Worm (Caenorhabditis elegans) whole organism, young adult: ENCODE measurements around the gene C25G6.3.
A peak's percentile ranks its signal among the peaks of the same experiment; 100 is the strongest.

Experiments
- F23B12.7 ChIP-seq: sonication (generic microtip); optimal IDR thresholded peaks from 2 replicates; lab custom pipeline; 2017; ENCODE audit warnings: missing genetic modification characterization, mild to moderate bottlenecking, missing compliant biosample characterization, antibody characterized with exemption, moderate library complexity; ENCODE audit not compliant: insufficient read depth
- F49E8.2 ChIP-seq: sonication (generic microtip); optimal IDR thresholded peaks from 3 replicates; lab custom pipeline; 2017; ENCODE audit warnings: missing genetic modification characterization, mild to moderate bottlenecking, missing compliant biosample characterization, antibody characterized with exemption, moderate library complexity; ENCODE audit not compliant: insufficient read depth
- Y67H2A.10 ChIP-seq: fragments of 200-800 bp; sonication (Bioruptor generic); conservative IDR thresholded peaks from 2 replicates; pipeline ENCODE4 v1.3.6; 2022; ENCODE audit warnings: missing genetic modification reagents, missing genetic modification characterization, missing compliant biosample characterization
- Y79H2A.3 ChIP-seq: fragments of 200-800 bp; sonication (Bioruptor generic); conservative IDR thresholded peaks from 2 replicates; pipeline ENCODE4 v1.3.6; 2022; ENCODE audit warnings: missing genetic modification reagents, missing genetic modification characterization, missing compliant biosample characterization
- aptf-2 ChIP-seq: fragments of 200-800 bp; sonication (Bioruptor generic); conservative IDR thresholded peaks from 2 replicates; pipeline ENCODE4 v1.3.6; 2022; ENCODE audit warnings: missing genetic modification reagents, missing genetic modification characterization, missing compliant biosample characterization
- bed-1 ChIP-seq: fragments of 200-800 bp; sonication (Bioruptor generic); IDR thresholded peaks from 2 replicates; pipeline ENCODE4 v1.3.6; 2022; ENCODE audit warnings: missing genetic modification reagents, missing genetic modification characterization, missing compliant biosample characterization
- bed-2 ChIP-seq: fragments of 200-800 bp; sonication (Bioruptor generic); IDR thresholded peaks from 2 replicates; pipeline ENCODE4 v1.3.6; 2022; ENCODE audit warnings: missing genetic modification reagents, missing genetic modification characterization, missing compliant biosample characterization
- cebp-2 ChIP-seq: fragments of 200-800 bp; sonication (Bioruptor generic); IDR thresholded peaks from 2 replicates; pipeline ENCODE4 v1.3.6; 2022; ENCODE audit warnings: missing genetic modification characterization, missing compliant biosample characterization
- ceh-79 ChIP-seq: sonication (generic microtip); optimal IDR thresholded peaks from 2 replicates; lab custom pipeline; 2017; ENCODE audit warnings: mild to moderate bottlenecking, missing genetic modification characterization, missing compliant biosample characterization
- dpff-1 ChIP-seq: sonication (generic microtip); optimal IDR thresholded peaks from 2 replicates; lab custom pipeline; 2017; ENCODE audit warnings: mild to moderate bottlenecking, missing genetic modification characterization, missing compliant biosample characterization
- dpl-1 ChIP-seq: fragments of 150-350 bp; optimal IDR thresholded peaks from 2 replicates; lab custom pipeline; 2014; ENCODE audit warnings: missing biosample characterization, missing genetic modification reagents, missing genetic modification characterization
- egrh-3 ChIP-seq: fragments of 200-800 bp; sonication (Bioruptor generic); IDR thresholded peaks from 2 replicates; pipeline ENCODE4 v1.3.6; 2022; ENCODE audit warnings: missing genetic modification reagents, missing genetic modification characterization, missing compliant biosample characterization
- ekl-4 ChIP-seq: fragments of 200-800 bp; sonication (Bioruptor generic); IDR thresholded peaks from 2 replicates; pipeline ENCODE4 v1.3.6; 2022; ENCODE audit warnings: missing genetic modification reagents, missing genetic modification characterization, missing compliant biosample characterization
- gei-17 ChIP-seq: fragments of 200-800 bp; sonication (Bioruptor generic); optimal IDR thresholded peaks from 2 replicates; lab custom pipeline; 2018; ENCODE audit warnings: mild to moderate bottlenecking, missing genetic modification characterization, missing compliant biosample characterization
- hlh-12 ChIP-seq: sonication (generic microtip); optimal IDR thresholded peaks from 2 replicates; lab custom pipeline; 2016; ENCODE audit warnings: missing genetic modification characterization, missing compliant biosample characterization
- hmg-1.2 ChIP-seq: fragments of 200-800 bp; sonication (Bioruptor generic); IDR thresholded peaks from 2 replicates; pipeline ENCODE4 v1.3.6; 2022; ENCODE audit warnings: missing genetic modification reagents, missing genetic modification characterization, missing compliant biosample characterization
- lin-40 ChIP-seq: sonication (generic microtip); optimal IDR thresholded peaks from 2 replicates; lab custom pipeline; 2016; ENCODE audit warnings: missing genetic modification characterization, mild to moderate bottlenecking, missing compliant biosample characterization, missing genotype, missing genetic modification reagents
- lsy-27 ChIP-seq: sonication (generic microtip); optimal IDR thresholded peaks from 2 replicates; lab custom pipeline; 2017; ENCODE audit warnings: missing genetic modification characterization, mild to moderate bottlenecking, missing compliant biosample characterization, antibody characterized with exemption, missing genotype, borderline replicate concordance; ENCODE audit not compliant: insufficient read depth
- madf-6 ChIP-seq: fragments of 200-800 bp; sonication (Bioruptor generic); IDR thresholded peaks from 2 replicates; pipeline ENCODE4 v1.3.6; 2022; ENCODE audit warnings: missing genetic modification reagents, missing genetic modification characterization, missing compliant biosample characterization
- madf-8 ChIP-seq: fragments of 200-800 bp; sonication (Bioruptor generic); conservative IDR thresholded peaks from 2 replicates; pipeline ENCODE4 v1.3.6; 2022; ENCODE audit warnings: missing genetic modification reagents, missing genetic modification characterization, missing compliant biosample characterization
- nhr-80 ChIP-seq: sonication (generic microtip); optimal IDR thresholded peaks from 2 replicates; lab custom pipeline; 2016; ENCODE audit warnings: missing genetic modification characterization, missing compliant biosample characterization
- rcor-1 ChIP-seq: fragments of 200-800 bp; sonication (Bioruptor generic); IDR thresholded peaks from 2 replicates; pipeline ENCODE4 v1.3.6; 2022; ENCODE audit warnings: missing genetic modification reagents, missing genetic modification characterization, missing compliant biosample characterization
- rec-8 ChIP-seq, 2 experiments: sonication (generic microtip); optimal IDR thresholded peaks; 2 replicates each; lab custom pipeline; 2016; ENCODE audit warnings: mild to moderate bottlenecking in 2 of 2, missing genetic modification characterization in 2 of 2, missing genetic modification reagents in 2 of 2, missing genotype in 2 of 2, missing biosample characterization in 1 of 2, missing compliant biosample characterization in 1 of 2, moderate library complexity in 1 of 2
- snpc-1.1 ChIP-seq: sonication (generic microtip); optimal IDR thresholded peaks from 2 replicates; lab custom pipeline; 2017; ENCODE audit warnings: missing genetic modification characterization, mild to moderate bottlenecking, missing compliant biosample characterization, antibody characterized with exemption, moderate library complexity, missing genotype, missing genetic modification reagents; ENCODE audit not compliant: insufficient read depth
- tbp1 ChIP-seq: fragments of 200-800 bp; sonication (Bioruptor generic); optimal IDR thresholded peaks from 2 replicates; lab custom pipeline; 2018; ENCODE audit warnings: mild to moderate bottlenecking, missing genetic modification characterization, missing compliant biosample characterization
- tbx-9 ChIP-seq: sonication (generic microtip); optimal IDR thresholded peaks from 2 replicates; lab custom pipeline; 2016; ENCODE audit warnings: borderline replicate concordance, missing genetic modification characterization, inconsistent platforms, missing compliant biosample characterization
- tlf-1 ChIP-seq: fragments of 200-800 bp; sonication (Bioruptor generic); optimal IDR thresholded peaks from 2 replicates; lab custom pipeline; 2018; ENCODE audit warnings: mild to moderate bottlenecking, missing genetic modification characterization, missing compliant biosample characterization

The C25G6.3 gene

ce11 chrX:1265336-1265735 is 26.6 kb upstream of the C25G6.3 start:
- no peak for TF ChIP-seq Y79H2A.3 (GFP tag; lab: Robert Waterston, UW)
- TF ChIP-seq Y67H2A.10 (GFP tag; lab: Robert Waterston, UW) = no peak

ce11 chrX:1257668-1258067 is 19.0 kb upstream of the C25G6.3 start:
- TF ChIP-seq cebp-2 (GFP tag; lab: Robert Waterston, UW) (0 out of 2 replicates have a peak, but pooled peaks have one; percentile 37), tbp1 (no peak)
- TF ChIP-seq, all 124 proteins: peak for 1

DNA sequence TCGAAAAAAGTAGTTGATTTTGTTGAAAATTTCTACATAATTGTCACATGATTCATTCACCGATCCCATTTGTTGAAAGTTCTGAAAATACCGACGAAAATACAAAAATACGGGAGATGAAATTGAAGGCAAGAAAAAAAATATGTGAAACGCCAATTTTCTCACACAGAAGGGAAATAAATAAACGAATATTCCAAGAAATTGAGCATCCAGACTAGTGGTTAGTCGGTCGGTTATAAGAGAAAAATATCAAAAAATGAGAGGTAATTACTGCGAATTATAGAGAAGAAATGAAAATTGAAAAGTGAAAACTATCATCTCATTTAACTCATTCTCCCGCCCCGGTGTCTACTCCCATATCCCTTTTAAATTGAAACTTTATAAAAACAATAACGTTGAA is 16.8 kb upstream of the C25G6.3 start, which contains the start of gene npr-11:
Gene npr-11, minus strand, starts transcription at position 101 of the 400 bp plus-strand sequence.
- TF ChIP-seq tlf-1 (GFP tag; lab: Kevin White, UChicago) = no peak

ce11 chrX:1249738-1250137 is 11.0 kb upstream of the C25G6.3 start, which contains the start of gene C25G6.4:
Gene C25G6.4, minus strand, starts transcription at chrX:1249838.
- TF ChIP-seq hmg-1.2 (GFP tag; lab: Robert Waterston, UW) = no peak
- TF ChIP-seq dpl-1 (GFP tag; lab: Kevin White, UChicago) = no peak
- TF ChIP-seq madf-8 (GFP tag; lab: Robert Waterston, UW) = no peak
- TF ChIP-seq lsy-27 (tag; lab: Kevin White, UChicago) = no peak
- no peak for TF ChIP-seq hlh-12 (tag; lab: Kevin White, UChicago)
- TF ChIP-seq aptf-2 = no peak

DNA sequence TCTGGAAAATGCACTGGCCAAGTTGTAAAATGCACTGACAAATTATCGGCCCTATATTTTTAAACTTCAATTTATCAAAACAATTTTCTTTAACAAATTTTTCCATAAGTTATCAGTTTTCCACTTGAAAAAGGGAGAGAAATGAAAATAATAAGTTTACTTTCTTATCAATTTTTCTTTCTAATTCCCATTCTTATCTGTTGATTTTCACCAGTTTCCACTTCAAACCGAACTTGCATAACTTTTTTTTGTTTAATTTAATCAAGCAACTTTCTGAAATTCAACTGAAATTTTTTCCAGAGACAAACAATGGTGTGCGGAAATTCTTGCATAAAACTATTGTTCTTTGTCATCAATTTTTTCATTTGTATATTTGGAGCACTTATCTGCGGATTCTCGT is 7.0 kb upstream of the C25G6.3 start, which contains the start of gene tsp-9:
Gene tsp-9, plus strand, starts transcription at position 301 of the 400 bp plus-strand sequence.
- no peak for TF ChIP-seq cebp-2 (GFP tag; lab: Robert Waterston, UW)
- no peak for TF ChIP-seq egrh-3 (GFP tag; lab: Robert Waterston, UW)
- peak; percentile 15 for TF ChIP-seq nhr-80 (tag; lab: Kevin White, UChicago)

DNA sequence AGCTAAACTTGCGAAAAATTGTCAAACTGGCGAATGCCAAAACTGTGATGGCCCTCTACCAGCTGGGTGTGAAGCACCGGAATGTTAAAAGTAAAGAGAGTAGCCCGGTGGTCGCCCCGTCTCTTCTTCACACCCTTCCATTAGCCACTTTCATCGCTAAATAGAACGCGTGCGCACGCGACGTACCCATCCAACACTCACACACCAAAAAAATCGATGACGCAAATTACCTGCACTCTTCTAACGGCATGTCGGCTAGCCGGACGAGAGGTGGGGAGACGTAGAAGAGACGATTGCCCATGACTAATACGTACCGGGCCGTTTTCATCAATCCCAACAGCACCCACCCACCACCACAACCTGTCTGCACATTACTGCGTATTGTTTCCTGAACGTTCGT is 5.5 kb upstream of the C25G6.3 start:
- TF ChIP-seq gei-17 (GFP tag; lab: Kevin White, UChicago) (no peak), lin-40 (no peak), rcor-1 (GFP tag; lab: Robert Waterston, UW) (no peak), rec-8 (tag; optimal IDR thresholded peaks at IDR 0.05; lab: Kevin White, UChicago) (no peak), tbx-9 (no peak), bed-2 (GFP tag; lab: Robert Waterston, UW) (no peak), F23B12.7 (no peak), bed-1 (GFP tag; lab: Robert Waterston, UW) (no peak), Y79H2A.3 (GFP tag; lab: Robert Waterston, UW) (no peak), ekl-4 (no peak), lsy-27 (tag; lab: Kevin White, UChicago) (no peak), tlf-1 (GFP tag; lab: Kevin White, UChicago) (no peak), ceh-79 (tag; lab: Kevin White, UChicago) (no peak), snpc-1.1 (tag; lab: Kevin White, UChicago) (no peak), madf-6 (GFP tag; lab: Robert Waterston, UW) (no peak), F49E8.2 (tag; lab: Kevin White, UChicago) (no peak), dpff-1 (tag; lab: Kevin White, UChicago) (no peak)
